Worm (Caenorhabditis elegans) whole organism, late embryonic: Measurements from ENCODE around the gene tmc-2.

Experiments used
- F13H6.1 ChIP-seq: sonication (generic microtip); optimal IDR thresholded peaks from 2 replicates; lab custom pipeline; 2016; ENCODE audit warnings: missing genetic modification characterization, missing compliant biosample characterization
- ceh-18 ChIP-seq: sonication (generic microtip); optimal IDR thresholded peaks from 2 replicates; lab custom pipeline; 2016; ENCODE audit warnings: missing genetic modification characterization, missing compliant biosample characterization
- ceh-2 ChIP-seq: sonication (generic microtip); optimal IDR thresholded peaks from 2 replicates; lab custom pipeline; 2016; ENCODE audit warnings: missing genotype, missing genetic modification characterization, missing compliant biosample characterization
- ceh-30 ChIP-seq: fragments of 150-350 bp; optimal IDR thresholded peaks from 2 replicates; lab custom pipeline; 2014; ENCODE audit warnings: missing biosample characterization, missing genetic modification characterization
- ceh-31 ChIP-seq: sonication (generic microtip); optimal IDR thresholded peaks from 2 replicates; lab custom pipeline; 2016; ENCODE audit warnings: missing genetic modification characterization, missing compliant biosample characterization
- ceh-48 ChIP-seq: sonication (generic microtip); optimal IDR thresholded peaks from 2 replicates; lab custom pipeline; 2016; ENCODE audit warnings: missing genetic modification characterization, inconsistent platforms, missing compliant biosample characterization
- ceh-6 ChIP-seq: fragments of 200-800 bp; sonication (Bioruptor generic); optimal IDR thresholded peaks from 2 replicates; lab custom pipeline; 2018; ENCODE audit warnings: mild to moderate bottlenecking, missing genetic modification characterization, missing compliant biosample characterization
- che-1 ChIP-seq: sonication (generic microtip); optimal IDR thresholded peaks from 2 replicates; lab custom pipeline; 2016; ENCODE audit warnings: mild to moderate bottlenecking, missing genetic modification characterization, missing compliant biosample characterization
- dmd-4 ChIP-seq: sonication (generic microtip); optimal IDR thresholded peaks from 2 replicates; lab custom pipeline; 2016; ENCODE audit warnings: borderline replicate concordance, missing genetic modification characterization, missing compliant biosample characterization
- dve-1 ChIP-seq: sonication (generic microtip); optimal IDR thresholded peaks from 2 replicates; lab custom pipeline; 2017; ENCODE audit warnings: antibody characterized with exemption, mild to moderate bottlenecking, missing genetic modification characterization, missing compliant biosample characterization
- elt-4 ChIP-seq: sonication (generic microtip); optimal IDR thresholded peaks from 2 replicates; lab custom pipeline; 2016; ENCODE audit warnings: missing genetic modification characterization, missing compliant biosample characterization
- hlh-13 ChIP-seq: fragments of 200-800 bp; sonication (Bioruptor generic); optimal IDR thresholded peaks from 2 replicates; lab custom pipeline; 2018; ENCODE audit warnings: mild to moderate bottlenecking, missing genetic modification characterization, missing compliant biosample characterization
- hlh-15 ChIP-seq: sonication (generic microtip); optimal IDR thresholded peaks from 2 replicates; lab custom pipeline; 2016; ENCODE audit warnings: missing genetic modification characterization, missing compliant biosample characterization
- lim-6 ChIP-seq: sonication (generic microtip); optimal IDR thresholded peaks from 2 replicates; lab custom pipeline; 2016; ENCODE audit warnings: missing genetic modification characterization, missing compliant biosample characterization
- mec-3 ChIP-seq: sonication (generic microtip); optimal IDR thresholded peaks from 2 replicates; lab custom pipeline; 2016; ENCODE audit warnings: borderline replicate concordance, missing genetic modification characterization, missing compliant biosample characterization
- nhr-11 ChIP-seq: fragments of 150-350 bp; optimal IDR thresholded peaks from 2 replicates; lab custom pipeline; 2014; ENCODE audit warnings: missing biosample characterization, missing genetic modification characterization
- nhr-232 ChIP-seq: sonication (generic microtip); optimal IDR thresholded peaks from 2 replicates; lab custom pipeline; 2016; ENCODE audit warnings: missing genetic modification characterization, missing compliant biosample characterization
- npax-4 ChIP-seq: sonication (generic microtip); optimal IDR thresholded peaks from 2 replicates; lab custom pipeline; 2016; ENCODE audit warnings: missing genetic modification characterization, missing compliant biosample characterization
- pag-3 ChIP-seq: sonication (generic microtip); optimal IDR thresholded peaks from 2 replicates; lab custom pipeline; 2016; ENCODE audit warnings: missing compliant biosample characterization, missing genetic modification characterization, borderline replicate concordance
- pat-9 ChIP-seq: fragments of 200-800 bp; sonication (Bioruptor generic); optimal IDR thresholded peaks from 2 replicates; lab custom pipeline; 2018; ENCODE audit warnings: mild to moderate bottlenecking, missing genetic modification characterization, moderate library complexity, missing compliant biosample characterization
- pax-1 ChIP-seq: fragments of 150-350 bp; optimal IDR thresholded peaks from 2 replicates; lab custom pipeline; 2014; ENCODE audit warnings: missing biosample characterization, missing genetic modification characterization
- pha-2 ChIP-seq: sonication (generic microtip); optimal IDR thresholded peaks from 2 replicates; lab custom pipeline; 2017; ENCODE audit warnings: mild to moderate bottlenecking, missing genetic modification characterization, missing compliant biosample characterization
- pha-4 ChIP-seq: fragments of 150-350 bp; optimal IDR thresholded peaks from 2 replicates; lab custom pipeline; 2018; ENCODE audit warnings: missing biosample characterization, missing genetic modification reagents, missing genetic modification characterization
- pqm-1 ChIP-seq: sonication (generic microtip); optimal IDR thresholded peaks from 2 replicates; lab custom pipeline; 2016; ENCODE audit warnings: missing genetic modification characterization, missing compliant biosample characterization
- tbx-2 ChIP-seq: sonication (generic microtip); optimal IDR thresholded peaks from 2 replicates; lab custom pipeline; 2016; ENCODE audit warnings: missing genetic modification characterization, missing compliant biosample characterization
- tbx-7 ChIP-seq: sonication (generic microtip); optimal IDR thresholded peaks from 2 replicates; lab custom pipeline; 2016; ENCODE audit warnings: missing genotype, missing genetic modification characterization, missing compliant biosample characterization
- ttx-3 ChIP-seq: sonication (generic microtip); optimal IDR thresholded peaks from 2 replicates; lab custom pipeline; 2016; ENCODE audit warnings: missing genetic modification reagents, missing genetic modification characterization, missing compliant biosample characterization
- unc-3 ChIP-seq, 2 experiments: fragments of 200-800 bp in 1 of 2; sonication (Bioruptor generic) in 1 of 2; sonication (generic microtip) in 1 of 2; conservative IDR thresholded peaks in 1 of 2; optimal IDR thresholded peaks in 1 of 2; 2 replicates each; pipeline versions ENCODE4 v1.3.6 to Lab custom; 2016 to 2022; ENCODE audit warnings: missing compliant biosample characterization in 2 of 2, missing genetic modification characterization in 2 of 2, missing genetic modification reagents in 1 of 2
- unc-42 ChIP-seq: sonication (generic microtip); optimal IDR thresholded peaks from 2 replicates; lab custom pipeline; 2016; ENCODE audit warnings: missing genotype, missing genetic modification characterization, missing compliant biosample characterization
- ztf-16 ChIP-seq: sonication (generic microtip); optimal IDR thresholded peaks from 2 replicates; lab custom pipeline; 2017; ENCODE audit warnings: missing genetic modification characterization, missing compliant biosample characterization

The tmc-2 gene

DNA sequence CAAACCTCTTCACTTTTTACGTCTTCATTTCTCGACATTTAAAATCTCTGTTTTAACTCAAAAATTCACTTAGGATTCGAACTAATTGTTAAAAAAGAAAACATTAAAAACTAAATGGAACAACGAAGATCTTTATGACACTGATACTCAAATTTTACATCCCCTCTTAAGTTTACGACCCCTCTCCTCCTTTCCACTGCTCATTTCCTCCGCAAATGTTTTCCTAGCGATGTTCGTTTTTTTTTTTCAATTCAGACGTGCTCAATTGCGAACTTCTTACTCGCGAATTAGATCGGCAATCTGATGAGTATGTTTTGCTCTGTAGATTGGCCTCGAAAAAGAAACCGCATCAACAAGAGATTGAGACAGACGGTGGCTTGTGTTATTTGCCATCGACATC is 759 bp upstream of the tmc-2 start:
- no peak for TF ChIP-seq lim-6 (tag; lab: Kevin White, UChicago)
- no peak for TF ChIP-seq unc-42 (tag; lab: Kevin White, UChicago)
- TF ChIP-seq ttx-3 (tag; lab: Kevin White, UChicago) = no peak
- TF ChIP-seq ceh-2 (tag; lab: Kevin White, UChicago) = no peak
- no peak for TF ChIP-seq pqm-1
- TF ChIP-seq unc-3 (GFP tag; conservative IDR thresholded peaks at IDR 0.05; lab: Robert Waterston, UW) = no peak
- no peak for TF ChIP-seq unc-3 (tag; optimal IDR thresholded peaks at IDR 0.05; lab: Kevin White, UChicago)
- TF ChIP-seq tbx-7 (tag; lab: Kevin White, UChicago) = no peak
- TF ChIP-seq pax-1 = no peak
- no peak for TF ChIP-seq ceh-48 (tag; lab: Kevin White, UChicago)

DNA sequence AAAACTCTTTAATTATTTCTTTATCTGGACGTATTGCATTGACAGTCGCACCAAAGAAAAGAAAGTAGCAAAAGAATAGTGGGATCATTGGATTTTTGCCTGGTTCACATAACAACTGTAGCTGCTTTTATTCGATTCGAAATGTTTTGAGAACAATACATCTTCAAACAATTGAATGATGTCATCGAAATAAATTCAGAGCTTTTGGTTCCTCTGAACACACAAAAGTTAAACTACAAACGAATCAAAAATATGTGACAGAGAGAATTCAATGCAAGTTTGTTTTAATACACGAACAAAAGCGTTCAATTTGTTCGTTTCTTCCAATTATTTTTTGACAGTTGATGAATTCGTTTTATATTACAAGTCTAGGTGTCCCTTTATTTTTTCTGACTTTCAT is 7.7 kb downstream of the tmc-2 start, which contains the start of gene H29C22.1:
Gene H29C22.1 (minus strand): TSS at position 101 of the 400 bp plus-strand sequence.
- no peak for TF ChIP-seq nhr-232 (tag; lab: Kevin White, UChicago)
- TF ChIP-seq pag-3 = no peak
- no peak for TF ChIP-seq pha-4 (tag; lab: Kevin White, UChicago)
- no peak for TF ChIP-seq ceh-18
- TF ChIP-seq dmd-4 (tag; lab: Kevin White, UChicago) = no peak
- TF ChIP-seq che-1 (tag; lab: Kevin White, UChicago) = no peak
- no peak for TF ChIP-seq tbx-2 (tag; lab: Kevin White, UChicago)

DNA sequence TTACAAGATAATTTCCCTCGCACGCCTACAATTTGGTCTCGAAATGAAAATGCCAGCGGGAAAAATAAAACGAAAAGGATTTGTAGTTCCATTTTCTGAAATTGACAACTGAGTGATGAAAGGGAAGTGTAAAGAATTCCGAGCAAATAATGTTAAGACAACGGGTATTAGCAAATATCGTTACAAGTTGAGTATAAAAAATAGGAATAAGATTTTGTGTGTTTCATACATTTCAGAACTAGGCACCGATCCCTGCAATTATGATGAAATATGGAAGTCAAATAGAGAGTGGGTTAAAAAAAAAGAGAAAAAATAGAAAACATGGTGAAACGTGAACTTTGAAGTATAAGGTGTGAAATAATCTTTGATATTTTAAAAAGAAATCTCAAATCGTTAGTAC is 10.9 kb downstream of the tmc-2 start, which contains the start of gene ttr-38:
Gene ttr-38 (minus strand): TSS at position 101 of the 400 bp plus-strand sequence.
- TF ChIP-seq ceh-18 (no peak), hlh-15 (tag; lab: Kevin White, UChicago) (no peak), F13H6.1 (tag; lab: Kevin White, UChicago) (no peak), mec-3 (tag; lab: Kevin White, UChicago) (no peak), ceh-31 (tag; lab: Kevin White, UChicago) (no peak), unc-42 (tag; lab: Kevin White, UChicago) (no peak), pat-9 (tag; lab: Kevin White, UChicago) (no peak), ztf-16 (tag; lab: Kevin White, UChicago) (no peak), dve-1 (no peak), hlh-13 (GFP tag; lab: Kevin White, UChicago) (no peak), unc-3 (GFP tag; conservative IDR thresholded peaks at IDR 0.05; lab: Robert Waterston, UW) (no peak), unc-3 (tag; optimal IDR thresholded peaks at IDR 0.05; lab: Kevin White, UChicago) (no peak), tbx-2 (tag; lab: Kevin White, UChicago) (no peak)

DNA sequence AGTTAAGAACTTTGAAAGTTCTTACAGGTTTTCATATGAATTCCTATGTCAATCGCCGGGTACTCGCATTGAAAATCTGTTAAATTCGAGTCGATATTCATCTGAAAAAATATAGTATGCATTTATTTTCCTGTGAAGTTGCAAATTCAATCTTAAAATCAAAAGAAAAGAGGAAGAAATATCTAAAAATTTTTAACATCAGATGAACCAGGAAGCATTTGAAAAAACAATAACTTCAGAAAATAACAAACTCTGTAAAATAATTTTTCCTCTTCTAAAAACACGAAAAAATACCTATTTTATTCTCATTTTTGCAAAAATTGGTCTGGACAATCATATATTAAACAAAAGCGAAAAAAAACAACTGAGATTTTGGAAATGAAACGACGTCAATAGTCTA is 15.6 kb downstream of the tmc-2 start, which contains the start of gene npr-7:
Gene npr-7 (minus strand): TSS at position 101 of the 400 bp plus-strand sequence.
- TF ChIP-seq mec-3 (tag; lab: Kevin White, UChicago) = no peak
- no peak for TF ChIP-seq tbx-7 (tag; lab: Kevin White, UChicago)
- TF ChIP-seq pha-2 (tag; lab: Kevin White, UChicago) = no peak
- no peak for TF ChIP-seq tbx-2 (tag; lab: Kevin White, UChicago)
- TF ChIP-seq ttx-3 (tag; lab: Kevin White, UChicago) = no peak
- TF ChIP-seq elt-4 (tag; lab: Kevin White, UChicago) = no peak
- no peak for TF ChIP-seq ceh-6
- no peak for TF ChIP-seq npax-4 (tag; lab: Kevin White, UChicago)
- no peak for TF ChIP-seq ceh-2 (tag; lab: Kevin White, UChicago)

DNA sequence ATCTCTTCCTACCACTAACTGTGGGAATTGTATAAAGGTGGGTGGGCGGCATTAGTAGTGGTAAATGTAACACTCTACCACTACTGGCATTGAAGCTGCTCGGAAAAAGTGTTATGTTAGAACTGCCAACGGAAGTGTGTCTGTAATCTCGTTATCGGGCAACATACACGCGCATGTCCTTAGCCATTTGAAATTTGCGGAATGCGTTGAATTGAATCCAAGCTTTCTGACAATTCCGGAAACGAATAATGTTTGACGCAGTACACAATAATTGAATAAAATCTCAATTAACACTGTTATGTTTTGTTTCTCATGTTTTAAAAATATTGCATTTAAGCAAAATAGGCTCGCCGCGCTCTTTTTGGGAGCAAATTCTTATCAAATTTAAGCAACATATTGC is 21.4 kb downstream of the tmc-2 start:
- TF ChIP-seq unc-42 (tag; lab: Kevin White, UChicago) (peak; percentile 84), nhr-11 (tag; lab: Kevin White, UChicago) (no peak), ceh-31 (tag; lab: Kevin White, UChicago) (no peak)
- TF ChIP-seq, all 69 proteins: peak for 1

DNA sequence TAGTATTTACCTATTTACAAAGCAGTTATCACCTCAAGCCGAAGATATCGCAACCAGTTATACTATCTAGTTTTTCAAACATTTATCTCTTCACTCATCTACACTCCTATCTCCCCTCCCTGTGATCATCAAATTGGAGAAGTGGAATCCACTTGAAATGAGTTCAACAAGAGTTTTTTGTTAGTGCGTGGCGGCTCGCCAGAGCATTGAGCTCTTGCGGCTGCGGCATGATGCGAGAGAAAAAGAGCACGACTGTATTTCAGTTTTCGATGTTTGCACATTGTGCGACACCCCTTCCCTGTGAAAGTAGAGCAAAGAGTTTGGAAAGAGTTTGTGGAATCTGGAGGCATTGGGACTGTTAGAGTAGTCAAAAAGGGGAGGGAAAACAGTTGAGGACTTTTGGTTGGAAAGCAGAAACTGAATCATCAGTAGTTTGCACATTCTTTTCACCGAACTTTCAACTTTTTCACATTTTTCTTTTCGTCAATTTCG is 27.2 kb downstream of the tmc-2 start, which contains the start of gene T20B5.2:
Gene T20B5.2 (plus strand): TSS at position 442 of the 492 bp plus-strand sequence.
- TF ChIP-seq ceh-30 = no peak
- TF ChIP-seq, all 69 proteins: peak for 0
